Worm (Caenorhabditis elegans) whole organism, L4/young adult: ENCODE measurements around the gene C34E10.10.

Source experiments
- W03F9.2 ChIP-seq: fragments of 150-350 bp; optimal IDR thresholded peaks from 2 replicates; lab custom pipeline; 2014; ENCODE audit warnings: missing biosample characterization, missing genetic modification characterization
- dao-5 ChIP-seq: sonication (generic microtip); optimal IDR thresholded peaks from 2 replicates; lab custom pipeline; 2016; ENCODE audit warnings: missing genotype, missing genetic modification characterization, moderate library complexity, missing compliant biosample characterization
- him-1 ChIP-seq: sonication (generic microtip); optimal IDR thresholded peaks from 2 replicates; lab custom pipeline; 2016; ENCODE audit warnings: missing genotype, missing genetic modification reagents, missing genetic modification characterization, missing compliant biosample characterization

C34E10.10 gene

DNA sequence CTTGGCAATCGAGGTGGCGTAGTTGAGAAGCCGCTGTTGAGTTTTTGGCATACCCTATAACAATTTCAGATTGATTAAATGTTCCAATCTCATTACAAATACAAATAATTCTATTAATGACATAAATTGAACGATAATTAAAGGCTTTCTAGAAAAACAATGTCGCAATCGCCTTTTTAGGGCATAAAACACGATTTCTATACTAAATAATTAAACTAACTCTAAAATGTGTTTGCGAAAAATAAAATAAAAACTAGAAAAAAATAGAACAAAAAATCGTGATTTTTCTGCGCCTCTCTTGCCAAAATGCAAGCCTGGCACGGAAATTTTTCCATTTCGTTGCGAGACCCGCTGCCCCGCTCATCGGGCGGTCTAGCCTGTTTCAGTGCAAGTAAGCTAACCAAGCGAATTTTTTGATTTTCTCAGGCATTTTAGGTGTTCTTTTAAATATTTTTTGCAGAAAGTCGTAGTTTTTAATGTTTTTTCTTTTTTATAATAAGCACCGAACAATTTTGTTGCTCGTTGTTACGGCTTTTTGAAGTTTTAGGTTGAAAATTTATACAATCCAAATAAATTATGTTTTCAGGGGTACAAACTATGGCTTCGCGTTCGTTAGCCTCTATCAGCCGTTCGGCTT lies at the start of gene C34E10.10, which contains the start of the genes C34E10.12 and atp-2:
Gene C34E10.10, minus strand, starts transcription at position 54 of the 637 bp plus-strand sequence.
Gene C34E10.12, minus strand, starts transcription at position 51 of the 637 bp plus-strand sequence.
Gene atp-2, plus strand, starts transcription at position 587 of the 637 bp plus-strand sequence.
- TF ChIP-seq dao-5 (no peak), him-1 (peak; percentile 7), W03F9.2 (peak; percentile 89)

DNA sequence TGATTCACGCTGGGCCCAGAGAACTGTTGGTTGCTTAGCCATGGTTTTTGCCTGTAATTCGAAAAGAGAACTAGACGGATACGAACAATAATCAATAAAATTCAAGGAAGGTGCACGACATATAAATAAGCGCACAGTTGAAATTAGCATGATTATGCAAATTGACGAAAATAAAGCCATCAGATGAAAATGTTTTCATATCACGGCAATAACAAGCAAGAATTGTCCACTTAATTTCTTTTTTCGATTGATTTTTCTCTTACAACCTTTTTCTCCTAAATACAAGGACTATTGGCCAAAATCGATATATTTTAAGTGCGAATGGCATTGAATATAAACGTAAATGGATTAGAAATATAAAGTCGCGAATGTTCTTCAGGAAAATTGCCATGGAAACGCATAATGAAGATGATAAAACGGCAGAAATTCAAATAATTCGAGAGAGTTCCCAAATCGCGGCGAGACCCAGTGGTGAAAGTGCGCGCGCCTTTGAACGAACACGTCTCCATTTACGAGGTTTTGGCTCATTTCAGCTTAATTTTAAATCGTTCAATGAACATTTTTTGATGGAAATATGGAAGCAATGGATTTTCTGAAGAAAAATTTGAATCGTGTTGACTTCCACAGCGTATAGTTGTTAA lies 47.2 kb upstream of the C34E10.10 start, which contains the start of the genes daf-41 and toc-1:
Gene daf-41, minus strand, starts transcription at position 51 of the 641 bp plus-strand sequence.
Gene toc-1, plus strand, starts transcription at position 537 of the 641 bp plus-strand sequence.
- peak; percentile 75 for TF ChIP-seq W03F9.2
- no peak for TF ChIP-seq dao-5

DNA sequence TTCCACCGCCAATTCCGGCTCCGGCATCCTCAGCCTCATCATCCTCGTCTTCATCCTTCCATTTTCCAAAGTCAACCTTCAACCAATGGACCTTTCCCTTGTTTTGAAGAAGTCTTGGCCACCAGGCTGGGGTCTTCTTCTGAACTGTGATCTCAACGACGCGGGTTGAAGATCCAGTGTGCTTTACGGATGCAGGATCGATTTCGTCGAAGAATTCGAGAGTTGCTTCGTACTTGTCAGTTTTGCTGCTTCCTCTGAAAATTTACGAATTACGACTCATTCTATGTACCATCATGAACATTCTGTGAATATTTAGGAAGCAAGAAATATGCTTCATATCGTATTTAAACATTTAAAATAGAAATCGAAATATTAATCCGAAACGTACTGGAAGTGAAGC lies 46.6 kb upstream of the C34E10.10 start:
- no peak for TF ChIP-seq dao-5
- TF ChIP-seq W03F9.2: no peak
- no peak for TF ChIP-seq him-1

DNA sequence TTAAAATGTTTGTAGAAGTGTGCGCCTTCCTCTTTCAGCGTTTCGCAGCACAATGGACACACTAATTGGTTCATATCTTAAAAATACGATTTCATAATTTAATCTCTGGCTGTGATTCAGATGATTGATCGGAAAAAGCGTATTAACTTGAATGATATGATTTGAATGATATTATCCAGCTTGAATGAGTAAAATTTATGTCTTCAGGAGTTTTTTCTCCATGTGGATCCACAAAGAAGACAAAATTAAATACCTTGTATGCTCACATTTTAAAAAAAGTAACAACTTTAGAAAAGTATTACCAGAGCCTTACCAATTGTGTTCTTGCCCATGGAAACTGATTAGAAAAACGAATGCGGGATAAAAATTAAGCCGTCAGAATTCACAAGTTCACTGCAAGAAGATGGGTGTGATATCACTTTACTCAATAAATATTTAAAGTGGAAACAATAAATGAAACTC lies 45.7 kb upstream of the C34E10.10 start, which contains the start of gene ztf-8:
Gene ztf-8, minus strand, starts transcription at position 76 of the 462 bp plus-strand sequence.
- TF ChIP-seq W03F9.2 (no peak), dao-5 (no peak), him-1 (no peak)

DNA sequence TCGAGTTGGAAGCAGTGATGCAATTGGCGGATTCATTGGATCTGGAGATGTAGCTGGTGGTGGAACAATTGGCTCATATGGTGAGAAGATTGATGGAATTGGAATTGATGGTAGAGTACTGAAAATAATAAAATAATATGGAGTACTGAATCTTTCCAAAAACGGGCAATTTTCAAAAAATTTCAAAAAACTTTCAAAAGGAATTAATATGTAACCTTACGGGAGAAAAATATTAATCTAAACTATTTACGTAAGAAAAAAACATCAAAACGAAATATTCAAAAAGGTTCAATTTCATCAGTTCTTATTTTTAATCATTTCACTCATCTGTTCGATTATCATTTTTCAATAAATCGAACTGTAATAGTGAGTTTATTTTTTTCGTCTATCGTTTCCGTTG lies 42.1 kb upstream of the C34E10.10 start, which contains the start of gene ZC395.4:
Gene ZC395.4, plus strand, starts transcription at position 301 of the 400 bp plus-strand sequence.
- TF ChIP-seq W03F9.2 (no peak), dao-5 (no peak)

DNA sequence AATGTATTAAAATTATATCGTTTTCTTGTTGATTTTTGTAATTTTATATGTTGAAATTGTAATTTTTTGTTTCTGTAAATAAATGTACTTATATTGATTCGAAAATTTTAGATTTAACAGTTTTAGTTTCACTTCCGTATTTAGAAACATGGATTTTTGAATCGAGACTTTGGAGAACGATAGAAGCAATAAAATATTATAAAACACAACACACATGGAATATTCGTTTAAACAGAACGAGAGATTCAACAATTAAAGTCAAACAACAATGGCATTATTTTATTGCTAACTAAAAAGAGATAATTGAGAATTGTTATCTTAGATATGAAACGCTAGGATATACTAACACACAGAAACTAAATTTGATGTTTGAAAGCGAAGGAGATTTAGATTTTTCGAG lies 40.8 kb upstream of the C34E10.10 start:
- no peak for TF ChIP-seq W03F9.2
- TF ChIP-seq him-1: no peak
- TF ChIP-seq dao-5: no peak

DNA sequence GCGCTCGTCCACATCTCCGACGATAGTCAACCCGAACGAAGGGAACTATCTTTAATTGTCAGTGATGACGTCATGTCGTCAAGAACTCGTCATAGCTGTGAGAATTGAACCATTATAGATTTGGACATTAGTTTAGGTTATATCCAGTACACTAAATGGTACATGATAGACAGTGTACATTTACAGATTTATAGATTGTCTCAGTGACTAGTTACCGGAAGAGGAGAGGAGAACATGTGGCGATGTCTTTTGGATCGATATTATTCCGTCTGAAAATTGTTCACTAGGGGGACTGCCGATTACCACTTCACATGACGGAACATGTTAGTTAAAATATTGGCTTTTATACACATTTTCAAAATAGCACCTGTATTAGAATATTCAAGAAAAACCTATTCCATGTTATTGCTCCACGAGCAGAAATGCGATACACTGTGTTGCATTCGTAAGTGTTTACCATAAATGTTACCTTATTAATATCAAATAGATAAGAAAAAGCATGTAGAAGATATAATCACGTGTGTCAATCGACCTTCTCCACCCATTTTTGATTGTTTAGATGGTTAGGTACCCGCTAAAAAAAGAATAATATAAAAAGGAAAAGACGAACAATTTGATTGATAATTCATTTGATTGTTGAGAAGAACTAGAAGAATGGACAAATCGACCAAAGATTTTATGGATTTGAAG lies 39.7 kb upstream of the C34E10.10 start, which contains the start of gene ZC395.5:
Gene ZC395.5, plus strand, starts transcription at position 632 of the 690 bp plus-strand sequence.
- TF ChIP-seq W03F9.2: no peak
- no peak for TF ChIP-seq dao-5
- TF ChIP-seq him-1: no peak

DNA sequence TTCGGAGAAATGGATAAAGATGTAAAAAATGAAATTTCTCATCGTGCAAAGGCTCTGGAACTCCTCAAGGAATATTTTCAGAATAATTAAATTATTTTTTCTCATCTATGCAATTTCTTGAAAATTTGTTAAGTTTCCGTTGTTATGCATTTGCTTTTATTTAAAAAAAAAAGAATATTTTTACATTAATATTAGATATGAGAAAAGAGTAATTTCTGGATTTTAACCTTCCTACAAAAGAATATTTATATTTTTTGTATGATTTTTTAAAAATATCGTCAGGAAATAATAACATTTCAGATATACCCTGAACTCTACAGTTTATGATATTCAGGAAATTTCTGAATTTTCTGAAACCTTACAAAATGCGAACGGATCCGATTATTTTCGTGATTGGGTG lies 37.1 kb upstream of the C34E10.10 start, which contains the start of gene gro-1:
Gene gro-1, plus strand, starts transcription at position 301 of the 400 bp plus-strand sequence.
- no peak for TF ChIP-seq dao-5
- no peak for TF ChIP-seq him-1
- no peak for TF ChIP-seq W03F9.2

DNA sequence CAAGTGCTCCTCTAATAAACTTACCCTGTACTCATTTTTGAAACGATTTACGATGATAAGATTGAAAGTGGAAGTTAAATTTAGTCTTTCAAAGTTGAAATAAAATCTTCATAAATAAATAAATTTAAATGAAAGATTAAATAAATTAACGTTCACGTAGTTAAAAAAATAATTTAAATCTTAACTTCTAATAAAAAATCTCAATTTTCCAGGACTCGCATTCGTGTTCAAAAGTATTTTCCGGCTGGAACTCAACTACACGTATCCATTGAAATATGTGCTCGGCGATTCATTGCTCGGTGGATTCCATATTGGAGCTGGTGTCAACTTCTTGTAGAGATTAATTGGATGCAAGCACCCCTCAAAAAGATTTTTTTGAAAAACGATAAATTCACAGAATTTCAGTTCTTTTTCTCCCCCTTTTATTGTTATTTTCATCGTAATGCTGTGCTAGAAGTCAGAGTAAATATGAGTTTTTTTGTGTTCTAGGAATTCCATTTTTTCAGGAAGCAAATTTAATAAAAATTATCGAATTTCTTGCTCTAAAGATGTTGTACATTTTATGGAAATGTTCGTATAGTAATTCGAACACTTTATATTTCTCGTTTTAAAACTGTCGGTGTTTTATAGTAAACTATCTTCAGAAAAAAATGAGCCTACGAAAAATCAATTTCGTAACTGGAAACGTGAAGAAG lies 35.8 kb upstream of the C34E10.10 start, which contains the start of the genes C34E10.9 and hap-1:
Gene C34E10.9, minus strand, starts transcription at position 101 of the 695 bp plus-strand sequence.
Gene hap-1, plus strand, starts transcription at position 645 of the 695 bp plus-strand sequence.
- TF ChIP-seq him-1 (no peak), dao-5 (no peak), W03F9.2 (no peak)

DNA sequence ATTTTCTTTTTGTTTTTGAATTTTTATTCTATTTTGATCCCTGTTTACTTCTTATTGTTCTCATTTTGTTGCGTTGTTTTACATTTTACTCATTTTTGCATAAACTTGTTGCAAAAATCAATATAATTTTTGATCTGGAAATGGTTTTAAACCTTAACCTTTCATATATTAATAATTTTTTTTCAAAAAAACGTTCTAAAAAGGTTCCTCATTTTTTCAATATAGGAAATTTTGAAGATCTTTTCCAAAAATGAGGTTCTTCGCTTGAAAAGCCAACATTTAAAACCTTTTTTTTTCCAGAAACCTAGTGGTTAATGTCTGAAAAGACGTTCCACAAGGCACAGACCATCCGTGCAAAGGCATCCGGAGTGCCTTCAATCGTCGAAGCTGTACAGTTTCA lies 32.7 kb upstream of the C34E10.10 start, which contains the start of gene gop-3:
Gene gop-3, plus strand, starts transcription at position 301 of the 400 bp plus-strand sequence.
- TF ChIP-seq W03F9.2 (no peak), dao-5 (no peak), him-1 (no peak)

DNA sequence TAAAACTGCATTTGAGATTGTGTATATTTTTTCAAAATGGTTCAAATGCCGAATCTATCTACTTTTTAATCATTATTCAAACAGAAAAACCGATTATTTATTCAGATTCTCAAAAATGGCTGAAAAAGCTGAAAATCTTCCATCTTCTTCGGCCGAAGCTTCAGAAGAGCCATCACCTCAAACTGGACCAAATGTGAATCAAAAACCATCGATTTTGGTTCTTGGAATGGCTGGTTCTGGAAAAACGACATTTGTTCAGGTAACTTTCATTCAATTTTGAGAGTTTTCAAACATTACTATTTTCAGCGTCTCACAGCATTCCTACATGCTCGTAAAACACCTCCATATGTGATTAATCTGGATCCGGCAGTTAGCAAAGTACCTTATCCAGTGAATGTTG lies 31.2 kb upstream of the C34E10.10 start, which contains the start of gene gop-2:
Gene gop-2, plus strand, starts transcription at position 106 of the 400 bp plus-strand sequence.
- no peak for TF ChIP-seq dao-5
- TF ChIP-seq W03F9.2: no peak

DNA sequence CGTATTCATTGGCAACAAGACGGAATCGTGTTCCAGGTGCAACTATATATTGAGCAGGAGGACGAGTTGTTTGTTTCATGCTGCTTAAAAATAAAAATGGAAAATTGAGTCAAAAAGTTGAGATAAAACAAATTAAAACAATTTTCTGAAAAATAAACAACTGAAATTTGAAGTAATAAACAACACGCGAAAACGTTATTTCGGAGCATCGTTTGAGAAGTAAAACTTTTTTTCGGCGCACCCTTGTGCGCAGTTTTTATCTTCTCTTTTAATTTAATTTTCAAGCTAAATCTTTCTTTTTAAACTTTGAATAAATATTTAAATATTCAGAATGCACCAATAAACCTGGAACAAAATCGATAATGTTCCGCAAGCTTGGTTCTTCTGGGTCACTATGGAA lies 26.4 kb upstream of the C34E10.10 start, which contains the start of the genes sumv-1 and gop-1:
Gene sumv-1, minus strand, starts transcription at position 80 of the 400 bp plus-strand sequence.
Gene gop-1, plus strand, starts transcription at position 331 of the 400 bp plus-strand sequence.
- no peak for TF ChIP-seq dao-5
- TF ChIP-seq W03F9.2: no peak
- no peak for TF ChIP-seq him-1

DNA sequence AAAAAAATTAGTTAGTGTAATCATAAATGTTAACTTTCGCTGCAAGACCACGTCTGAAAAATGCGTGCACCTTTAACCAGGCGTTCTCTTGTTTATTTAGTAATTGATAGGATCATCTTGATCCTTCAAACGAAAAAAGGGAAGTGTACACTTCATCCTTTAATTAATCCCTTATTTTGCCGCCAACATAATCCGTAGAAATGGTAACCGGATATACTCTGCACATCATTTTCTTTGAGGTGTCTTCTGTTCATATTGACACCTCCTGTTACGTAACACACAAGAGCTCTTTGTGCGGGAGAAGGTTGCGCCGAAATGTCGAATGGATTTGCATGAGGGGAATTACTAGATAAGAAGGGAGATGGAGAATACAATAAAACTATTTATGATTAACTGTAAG lies 21.0 kb upstream of the C34E10.10 start:
- TF ChIP-seq W03F9.2 (no peak), dao-5 (no peak), him-1 (no peak)

DNA sequence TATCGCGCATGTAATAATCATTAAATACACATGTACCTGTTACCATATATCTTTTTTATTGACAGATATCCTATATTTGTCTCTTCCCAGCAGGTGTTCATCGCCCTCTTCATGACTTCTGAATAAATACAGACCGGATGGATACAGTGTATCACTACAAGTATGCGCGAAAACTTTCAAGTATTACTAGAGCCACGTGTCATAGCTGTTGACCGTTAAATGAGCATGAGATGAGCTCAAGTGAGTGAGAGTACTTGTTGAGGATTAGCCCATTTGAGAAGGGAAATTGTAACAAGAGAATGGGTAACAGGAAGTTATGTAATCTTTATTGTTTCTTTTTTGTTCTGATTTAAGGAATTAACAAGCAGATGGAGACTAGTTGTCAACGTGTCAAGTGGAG lies 17.4 kb upstream of the C34E10.10 start:
- no peak for TF ChIP-seq W03F9.2
- no peak for TF ChIP-seq him-1
